Worm (Caenorhabditis elegans): ENCODE data around the gene srd-30.

DNA sequence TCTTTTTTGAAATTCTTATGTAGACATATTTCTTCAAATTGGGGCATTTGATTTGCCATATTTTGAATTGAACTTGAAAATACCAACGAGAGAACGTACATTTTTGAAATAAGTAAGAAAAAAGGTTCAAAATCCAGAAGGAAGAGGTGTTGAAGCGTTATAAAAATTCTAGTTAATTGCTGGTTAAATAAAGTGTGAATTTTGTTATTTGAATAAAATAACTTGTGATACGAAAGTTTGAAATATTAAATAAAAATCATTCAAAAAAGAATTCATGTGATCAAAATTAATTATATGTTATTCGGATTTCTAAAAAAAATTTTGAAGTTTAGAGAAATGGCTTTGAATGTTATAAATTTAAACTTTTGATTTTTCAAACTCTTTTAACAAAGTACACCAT lies 29.5 kb upstream of the srd-30 start, which contains the start of gene C50E3.9:
- no peak for TF ChIP-seq C06A6.2 (GFP tag; conservative IDR thresholded peaks at IDR 0.05)
- no peak for TF ChIP-seq Y53G8AR.9 (GFP tag; conservative IDR thresholded peaks at IDR 0.05)
- no peak for TF ChIP-seq chd-7 (tag; optimal IDR thresholded peaks at IDR 0.05)
- TF ChIP-seq mxl-1 (tag; optimal IDR thresholded peaks at IDR 0.05): no peak
- TF ChIP-seq ceh-79 (tag; optimal IDR thresholded peaks at IDR 0.05): no peak
- no peak for TF ChIP-seq ama-1 (optimal IDR thresholded peaks at IDR 0.05)
- no peak for TF ChIP-seq ama-1 (GFP tag; optimal IDR thresholded peaks at IDR 0.05)
- TF ChIP-seq snpc-4 (GFP tag; optimal IDR thresholded peaks at IDR 0.05): no peak
- no peak for TF ChIP-seq snpc-4 (tag; optimal IDR thresholded peaks at IDR 0.05)

All from whole organism, young adult.